Fruit fly (Drosophila melanogaster) whole organism: Measurements from ENCODE around the gene FoxL1.

Experiments
- CG8478 ChIP-seq: fragments of >200 bp; optimal IDR thresholded peaks from 2 replicates; lab custom pipeline; 2018; ENCODE audit warnings: inconsistent platforms
- Dll ChIP-seq: fragments of >200 bp; optimal IDR thresholded peaks from 2 replicates; lab custom pipeline; 2017
- EcR ChIP-seq, 2 experiments: fragments of >200 bp; optimal IDR thresholded peaks; 2 replicates each; lab custom pipeline; 2017; ENCODE audit warnings: missing biosample characterization in 2 of 2, missing genetic modification characterization in 2 of 2, missing genetic modification reagents in 2 of 2
- psq ChIP-seq: fragments of >200 bp; optimal IDR thresholded peaks from 2 replicates; lab custom pipeline; 2017

DNA sequence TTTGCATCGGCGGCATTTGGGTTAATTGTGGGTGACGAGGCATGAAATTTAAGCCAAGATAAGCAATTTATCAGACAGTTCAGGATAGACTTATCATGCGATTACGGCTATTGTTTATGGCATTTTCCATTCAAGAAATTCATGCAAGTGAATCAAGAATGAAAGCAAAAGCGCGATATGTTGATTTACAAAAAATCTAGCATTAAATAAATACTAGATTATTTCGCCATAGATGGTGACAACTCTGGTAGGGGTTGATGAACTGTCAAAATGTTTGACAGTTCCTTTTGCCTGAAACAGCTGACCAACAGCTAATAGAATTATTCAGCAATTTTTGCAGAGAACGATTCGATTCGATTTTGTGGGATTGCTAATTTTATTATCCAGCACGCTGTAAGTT is 50.4 kb downstream of the FoxL1 start, which contains the start of gene CG32259:
- TF ChIP-seq Dll: no peak
- TF ChIP-seq psq: no peak
- TF ChIP-seq EcR (GFP tag; optimal IDR thresholded peaks at IDR 0.05; lab: Kevin White, UChicago): no peak
- TF ChIP-seq CG8478 (lab: Kevin White, UChicago): no peak
